Fruit fly (Drosophila melanogaster) whole organism, embryonic: ENCODE measurements around the gene fru.

Experiments
- Bgb ChIP-seq: fragments of 200-800 bp; sonication (Bioruptor generic); IDR thresholded peaks from 2 replicates; pipeline ENCODE4 v1.3.6; 2022; ENCODE audit warnings: missing biosample characterization, missing genetic modification characterization; ENCODE audit not compliant: partially characterized antibody
- CG10209 ChIP-seq: fragments of 200-800 bp; sonication (Bioruptor generic); optimal IDR thresholded peaks from 3 replicates; lab custom pipeline; 2017; ENCODE audit warnings: missing biosample characterization, mild to moderate bottlenecking, missing genetic modification characterization, missing genetic modification reagents
- CG10321 ChIP-seq: fragments of 200-800 bp; sonication (Bioruptor generic); IDR thresholded peaks from 2 replicates; pipeline ENCODE4 v1.3.6; 2022; ENCODE audit warnings: missing biosample characterization, missing genetic modification characterization
- CG12942 ChIP-seq: fragments of 200-800 bp; sonication (Bioruptor generic); optimal IDR thresholded peaks from 3 replicates; lab custom pipeline; 2016; ENCODE audit warnings: missing biosample characterization, missing genetic modification characterization
- CG14710 ChIP-seq: fragments of 200-800 bp; sonication (Bioruptor generic); optimal IDR thresholded peaks from 3 replicates; lab custom pipeline; 2019; ENCODE audit warnings: missing biosample characterization, mild to moderate bottlenecking, missing genetic modification characterization, moderate library complexity
- CG16863 ChIP-seq: fragments of 200-800 bp; sonication (Bioruptor generic); optimal IDR thresholded peaks from 3 replicates; lab custom pipeline; 2016; ENCODE audit warnings: missing biosample characterization, missing genetic modification characterization
- CG17359 ChIP-seq: fragments of 200-800 bp; sonication (Bioruptor generic); optimal IDR thresholded peaks from 3 replicates; lab custom pipeline; 2018; ENCODE audit warnings: missing biosample characterization, mild to moderate bottlenecking, missing genetic modification characterization, moderate library complexity
- CG18011 ChIP-seq: fragments of 200-800 bp; sonication (Bioruptor generic); optimal IDR thresholded peaks from 2 replicates; lab custom pipeline; 2017; ENCODE audit warnings: missing biosample characterization, missing genetic modification characterization, mild to moderate bottlenecking, moderate library complexity, missing genotype
- CG18599 ChIP-seq: fragments of 200-800 bp; sonication (Bioruptor generic); optimal IDR thresholded peaks from 3 replicates; lab custom pipeline; 2017; ENCODE audit warnings: missing biosample characterization, missing genetic modification characterization, mild to moderate bottlenecking, moderate library complexity, missing genetic modification reagents
- CG2129 ChIP-seq: fragments of 200-800 bp; sonication (Bioruptor generic); IDR thresholded peaks from 2 replicates; pipeline ENCODE4 v1.3.6; 2022; ENCODE audit warnings: missing biosample characterization, missing genetic modification characterization; ENCODE audit not compliant: partially characterized antibody
- CG2199 ChIP-seq: fragments of 200-800 bp; sonication (Bioruptor generic); IDR thresholded peaks from 3 replicates; pipeline ENCODE4 v1.3.6; 2022; ENCODE audit warnings: missing biosample characterization, missing genetic modification characterization
- CG30020 ChIP-seq: fragments of 200-800 bp; optimal IDR thresholded peaks from 2 replicates; lab custom pipeline; 2019; ENCODE audit warnings: missing biosample characterization, mild to moderate bottlenecking, missing genetic modification characterization, moderate library complexity
- CG31388 ChIP-seq: fragments of 200-800 bp; sonication (Bioruptor generic); optimal IDR thresholded peaks from 2 replicates; lab custom pipeline; 2016; ENCODE audit warnings: missing biosample characterization, missing genetic modification characterization
- CG32772 ChIP-seq: fragments of 200-800 bp; sonication (Bioruptor generic); IDR thresholded peaks from 2 replicates; pipeline ENCODE4 v1.3.6; 2022; ENCODE audit warnings: missing biosample characterization, missing genetic modification characterization
- CG34224 ChIP-seq: fragments of 200-800 bp; sonication (Bioruptor generic); IDR thresholded peaks from 3 replicates; pipeline ENCODE4 v1.3.6; 2022; ENCODE audit warnings: missing biosample characterization, missing genetic modification characterization; ENCODE audit not compliant: partially characterized antibody
- CG5953 ChIP-seq: fragments of 200-800 bp; sonication (Bioruptor generic); IDR thresholded peaks from 2 replicates; pipeline ENCODE4 v1.3.6; 2022; ENCODE audit warnings: missing biosample characterization, missing genetic modification characterization
- CG6813 ChIP-seq: fragments of 200-800 bp; sonication (Bioruptor generic); optimal IDR thresholded peaks from 2 replicates; lab custom pipeline; 2017; ENCODE audit warnings: missing biosample characterization, missing genetic modification characterization, mild to moderate bottlenecking, moderate library complexity, missing genetic modification reagents
- CG7963 ChIP-seq: fragments of 200-800 bp; sonication (Bioruptor generic); IDR thresholded peaks from 3 replicates; pipeline ENCODE4 v1.3.6; 2022; ENCODE audit warnings: missing biosample characterization, missing genetic modification characterization; ENCODE audit not compliant: partially characterized antibody
- CG8290 ChIP-seq, 3 experiments: fragments of 200-800 bp; sonication (Bioruptor generic); optimal IDR thresholded peaks; 2 replicates each; lab custom pipeline; 2016 to 2019; ENCODE audit warnings: missing biosample characterization in 3 of 3, missing genetic modification characterization in 3 of 3, mild to moderate bottlenecking in 2 of 3, moderate library complexity in 1 of 3
- CG9437 ChIP-seq: fragments of 200-800 bp; sonication (Bioruptor generic); optimal IDR thresholded peaks from 2 replicates; lab custom pipeline; 2018; ENCODE audit warnings: missing biosample characterization, mild to moderate bottlenecking, missing genetic modification characterization
- CG9727 ChIP-seq: fragments of 200-800 bp; sonication (Bioruptor generic); optimal IDR thresholded peaks from 3 replicates; lab custom pipeline; 2017; ENCODE audit warnings: missing biosample characterization, mild to moderate bottlenecking, missing genetic modification characterization
- CG9817 ChIP-seq: fragments of 200-800 bp; sonication (Bioruptor generic); optimal IDR thresholded peaks from 2 replicates; lab custom pipeline; 2018; ENCODE audit warnings: missing biosample characterization, mild to moderate bottlenecking, missing genetic modification characterization, moderate library complexity
- D19B ChIP-seq: fragments of 200-800 bp; sonication (Bioruptor generic); optimal IDR thresholded peaks from 2 replicates; lab custom pipeline; 2017; ENCODE audit warnings: missing biosample characterization, mild to moderate bottlenecking, missing genetic modification characterization
- Dp ChIP-seq: fragments of 200-800 bp; sonication (Bioruptor generic); optimal IDR thresholded peaks from 2 replicates; lab custom pipeline; 2018; ENCODE audit warnings: missing biosample characterization, mild to moderate bottlenecking, missing genetic modification characterization, moderate library complexity
- Fer1 ChIP-seq: fragments of 200-800 bp; sonication (Bioruptor generic); optimal IDR thresholded peaks from 2 replicates; lab custom pipeline; 2017; ENCODE audit warnings: missing biosample characterization, mild to moderate bottlenecking, missing genetic modification characterization
- Fer3 ChIP-seq: fragments of 200-800 bp; sonication (Bioruptor generic); optimal IDR thresholded peaks from 2 replicates; lab custom pipeline; 2018; ENCODE audit warnings: missing biosample characterization, mild to moderate bottlenecking, missing genetic modification characterization, moderate library complexity
- HmgZ ChIP-seq: fragments of 200-800 bp; sonication (Bioruptor generic); optimal IDR thresholded peaks from 2 replicates; lab custom pipeline; 2018; ENCODE audit warnings: missing biosample characterization, mild to moderate bottlenecking, missing genetic modification characterization
- Hr39 ChIP-seq: fragments of >200 bp; optimal IDR thresholded peaks from 2 replicates; lab custom pipeline; 2017
- Kr ChIP-seq: fragments of 200-800 bp; sonication (Bioruptor generic); optimal IDR thresholded peaks from 2 replicates; lab custom pipeline; 2017; ENCODE audit warnings: missing biosample characterization, mild to moderate bottlenecking, missing genetic modification characterization
- Rfx ChIP-seq: fragments of 200-800 bp; sonication (Bioruptor generic); IDR thresholded peaks from 2 replicates; pipeline ENCODE4 v1.3.6; 2022; ENCODE audit warnings: missing biosample characterization, missing genetic modification characterization
- Stat92E ChIP-seq, 3 experiments: fragments of >200 bp in 2 of 3; fragments of 200-800 bp in 1 of 3; sonication (Bioruptor generic) in 1 of 3; optimal IDR thresholded peaks; 2 replicates each; lab custom pipeline; 2017 to 2019; ENCODE audit warnings: missing biosample characterization in 3 of 3, missing genetic modification characterization in 3 of 3, mild to moderate bottlenecking in 1 of 3, moderate library complexity in 1 of 3
- ase ChIP-seq: fragments of 200-800 bp; sonication (Bioruptor generic); IDR thresholded peaks from 3 replicates; pipeline ENCODE4 v1.3.6; 2022; ENCODE audit warnings: missing biosample characterization, missing genetic modification characterization
- dati ChIP-seq: fragments of 200-800 bp; sonication (Bioruptor generic); IDR thresholded peaks from 2 replicates; pipeline ENCODE4 v1.3.6; 2022; ENCODE audit warnings: missing biosample characterization, missing genetic modification characterization
- grau ChIP-seq: fragments of 200-800 bp; optimal IDR thresholded peaks from 3 replicates; lab custom pipeline; 2019; ENCODE audit warnings: missing biosample characterization, mild to moderate bottlenecking, missing genetic modification characterization, moderate library complexity
- hbn ChIP-seq: fragments of 200-800 bp; sonication (Bioruptor generic); IDR thresholded peaks from 2 replicates; pipeline ENCODE4 v1.3.6; 2022; ENCODE audit warnings: missing biosample characterization, missing genetic modification characterization; ENCODE audit not compliant: partially characterized antibody
- kah ChIP-seq: fragments of 200-800 bp; sonication (Bioruptor generic); optimal IDR thresholded peaks from 2 replicates; lab custom pipeline; 2018; ENCODE audit warnings: missing biosample characterization, mild to moderate bottlenecking, missing genetic modification characterization
- lbe ChIP-seq: fragments of 200-800 bp; sonication (Bioruptor generic); optimal IDR thresholded peaks from 2 replicates; lab custom pipeline; 2016; ENCODE audit warnings: missing biosample characterization, mild to moderate bottlenecking, missing genetic modification characterization
- lilli ChIP-seq: fragments of 200-800 bp; sonication (Bioruptor generic); optimal IDR thresholded peaks from 3 replicates; lab custom pipeline; 2016; ENCODE audit warnings: missing biosample characterization, missing genetic modification characterization
- mam ChIP-seq: fragments of 200-800 bp; sonication (Bioruptor generic); optimal IDR thresholded peaks from 3 replicates; lab custom pipeline; 2016; ENCODE audit warnings: missing biosample characterization, missing genetic modification characterization
- nmo ChIP-seq: fragments of 200-800 bp; sonication (Bioruptor generic); optimal IDR thresholded peaks from 2 replicates; lab custom pipeline; 2018; ENCODE audit warnings: missing biosample characterization, mild to moderate bottlenecking, missing genetic modification characterization, moderate library complexity
- pb ChIP-seq: fragments of 200-800 bp; sonication (Bioruptor generic); optimal IDR thresholded peaks from 3 replicates; lab custom pipeline; 2016; ENCODE audit warnings: missing biosample characterization, missing genetic modification characterization
- pzg ChIP-seq: fragments of 200-800 bp; sonication (Bioruptor generic); optimal IDR thresholded peaks from 3 replicates; lab custom pipeline; 2018; ENCODE audit warnings: missing biosample characterization, mild to moderate bottlenecking, missing genetic modification characterization, moderate library complexity
- ranshi ChIP-seq: fragments of 200-800 bp; sonication (Bioruptor generic); IDR thresholded peaks from 2 replicates; pipeline ENCODE4 v1.3.6; 2022; ENCODE audit warnings: missing biosample characterization, missing genetic modification characterization
- run ChIP-seq: fragments of 200-800 bp; sonication (Bioruptor generic); optimal IDR thresholded peaks from 3 replicates; lab custom pipeline; 2018; ENCODE audit warnings: missing biosample characterization, mild to moderate bottlenecking, missing genetic modification characterization
- shn ChIP-seq: fragments of 200-800 bp; sonication (Bioruptor generic); optimal IDR thresholded peaks from 3 replicates; lab custom pipeline; 2016; ENCODE audit warnings: missing biosample characterization, missing genetic modification characterization
- sug ChIP-seq: fragments of 200-800 bp; optimal IDR thresholded peaks from 2 replicates; lab custom pipeline; 2019; ENCODE audit warnings: missing biosample characterization, mild to moderate bottlenecking, missing genetic modification characterization, moderate library complexity
- wdn ChIP-seq: fragments of 200-800 bp; sonication (Bioruptor generic); IDR thresholded peaks from 2 replicates; pipeline ENCODE4 v1.3.6; 2022; ENCODE audit warnings: missing biosample characterization, missing genetic modification characterization
- z ChIP-seq: fragments of 200-800 bp; sonication (Bioruptor generic); IDR thresholded peaks from 3 replicates; pipeline ENCODE4 v1.3.6; 2022; ENCODE audit warnings: missing biosample characterization, missing genetic modification characterization
- zfh2 ChIP-seq: fragments of 200-800 bp; sonication (Bioruptor generic); optimal IDR thresholded peaks from 2 replicates; lab custom pipeline; 2016; ENCODE audit warnings: missing biosample characterization, missing genetic modification characterization

Gene fru

dm6 chr3R:18573699-18574259 lies 28.4 kb upstream of the fru start (continued):
- TF ChIP-seq CG14710 (tag; lab: Kevin White, UChicago) (peak; percentile 92), mam (GFP tag; lab: Kevin White, UChicago) (peak; percentile 93), CG31388 (peak; percentile 79), wdn (GFP tag; lab: Robert Waterston, UW) (peak; percentile 78), D19B (GFP tag; lab: Kevin White, UChicago) (peak; percentile 84), pzg (GFP tag; lab: Kevin White, UChicago) (no peak), CG9437 (GFP tag; lab: Kevin White, UChicago) (peak; percentile 94), CG10209 (GFP tag; lab: Kevin White, UChicago) (peak; percentile 97), HmgZ (peak; percentile 93), Kr (GFP tag; lab: Kevin White, UChicago) (no peak), z (no peak; the same call in 2 of the 3 replicates), CG8290 (GFP tag; optimal IDR thresholded peaks at IDR 0.05; lab: Kevin White, UChicago) (peak; percentile 76), CG8290 (tag; optimal IDR thresholded peaks at IDR 0.05; lab: Kevin White, UChicago) (peak; percentile 59 to 84), Dp (no peak), zfh2 (GFP tag; lab: Kevin White, UChicago) (peak; percentile 87), sug (tag; lab: Kevin White, UChicago) (peak; percentile 96), Rfx (peak; percentile 92), CG34224 (GFP tag; lab: Robert Waterston, UW) (no peak), Stat92E (GFP tag; optimal IDR thresholded peaks at IDR 0.05; lab: Kevin White, UChicago) (peak in 1 of 3 experiments; percentile 72), hbn (GFP tag; lab: Robert Waterston, UW) (no peak), dati (GFP tag; lab: Robert Waterston, UW) (peak; percentile 40; the same call in 1 of the 2 replicates), CG30020 (peak; percentile 78), CG32772 (GFP tag; lab: Robert Waterston, UW) (peak; percentile 85), Hr39 (lab: Kevin White, UChicago) (no peak), run (peak; percentile 92), CG5953 (peak; percentile 79), CG6813 (GFP tag; lab: Kevin White, UChicago) (peak; percentile 89), shn (GFP tag; lab: Kevin White, UChicago) (peak; percentile 94), Bgb (GFP tag; lab: Robert Waterston, UW) (no peak), ranshi (peak; percentile 80), pb (GFP tag; lab: Kevin White, UChicago) (peak; percentile 80), kah (peak; percentile 63), lbe (peak; percentile 87), lilli (GFP tag; lab: Kevin White, UChicago) (peak; percentile 95), CG2129 (no peak), CG12942 (GFP tag; lab: Kevin White, UChicago) (peak; percentile 92), CG2199 (GFP tag; lab: Robert Waterston, UW) (peak; percentile 64; the same call in 1 of the 3 replicates), CG9727 (GFP tag; lab: Kevin White, UChicago) (peak; percentile 94), CG18599 (GFP tag; lab: Kevin White, UChicago) (peak; percentile 94), CG9817 (tag; lab: Kevin White, UChicago) (peak; percentile 88), CG16863 (GFP tag; lab: Kevin White, UChicago) (peak; percentile 94), CG7963 (no peak), CG17359 (peak; percentile 90), Fer3 (tag; lab: Kevin White, UChicago) (peak; percentile 90), ase (peak; percentile 82), nmo (GFP tag; lab: Kevin White, UChicago) (peak; percentile 96), Fer1 (GFP tag; lab: Kevin White, UChicago) (peak; percentile 94), CG18011 (GFP tag; lab: Kevin White, UChicago) (peak; percentile 84), grau (tag; lab: Kevin White, UChicago) (peak; percentile 96), CG10321 (GFP tag; lab: Robert Waterston, UW) (peak; percentile 64)
